Worm (Caenorhabditis elegans) whole organism, young adult: ENCODE data around the gene R01H2.4.
A peak's percentile ranks its signal among the peaks of the same experiment; 100 is the strongest.

Source experiments
- B0336.3 ChIP-seq: fragments of 200-800 bp; sonication (Bioruptor generic); IDR thresholded peaks from 2 replicates; pipeline ENCODE4 v1.3.6; 2022; ENCODE audit warnings: missing genetic modification characterization, missing compliant biosample characterization
- C17E4.6 ChIP-seq: fragments of 200-800 bp; sonication (Bioruptor generic); IDR thresholded peaks from 2 replicates; pipeline ENCODE4 v1.3.6; 2022; ENCODE audit warnings: missing genetic modification reagents, missing genetic modification characterization, missing compliant biosample characterization
- D2030.7 ChIP-seq: fragments of 200-800 bp; sonication (Bioruptor generic); IDR thresholded peaks from 2 replicates; pipeline ENCODE4 v1.3.6; 2022; ENCODE audit warnings: missing genetic modification reagents, missing genetic modification characterization, missing compliant biosample characterization
- F10E7.11 ChIP-seq: sonication (generic microtip); optimal IDR thresholded peaks from 2 replicates; lab custom pipeline; 2017; ENCODE audit warnings: mild to moderate bottlenecking, missing genetic modification characterization, moderate library complexity, missing compliant biosample characterization
- F39B2.1 ChIP-seq: fragments of 200-800 bp; sonication (Bioruptor generic); IDR thresholded peaks from 2 replicates; pipeline ENCODE4 v1.3.6; 2022; ENCODE audit warnings: missing genetic modification reagents, missing genetic modification characterization, missing compliant biosample characterization
- F52B5.7 ChIP-seq: sonication (generic microtip); optimal IDR thresholded peaks from 2 replicates; lab custom pipeline; 2016; ENCODE audit warnings: mild to moderate bottlenecking, missing genetic modification characterization, missing compliant biosample characterization
- F55B11.4 ChIP-seq: sonication (generic microtip); optimal IDR thresholded peaks from 2 replicates; lab custom pipeline; 2016; ENCODE audit warnings: missing compliant biosample characterization, missing genetic modification characterization, borderline replicate concordance; ENCODE audit not compliant: insufficient read depth
- Y53F4B.3 ChIP-seq: fragments of 200-800 bp; sonication (Bioruptor generic); IDR thresholded peaks from 2 replicates; pipeline ENCODE4 v1.3.6; 2022; ENCODE audit warnings: missing genetic modification reagents, missing genetic modification characterization, missing compliant biosample characterization
- Y53G8AR.9 ChIP-seq: fragments of 200-800 bp; sonication (Bioruptor generic); conservative IDR thresholded peaks from 2 replicates; pipeline ENCODE4 v1.3.6; 2022; ENCODE audit warnings: missing genetic modification reagents, missing genetic modification characterization, missing compliant biosample characterization
- Y56A3A.18 ChIP-seq: fragments of 200-800 bp; sonication (Bioruptor generic); IDR thresholded peaks from 2 replicates; pipeline ENCODE4 v1.3.6; 2022; ENCODE audit warnings: missing genetic modification reagents, missing genetic modification characterization, missing compliant biosample characterization
- Y79H2A.3 ChIP-seq: fragments of 200-800 bp; sonication (Bioruptor generic); conservative IDR thresholded peaks from 2 replicates; pipeline ENCODE4 v1.3.6; 2022; ENCODE audit warnings: missing genetic modification reagents, missing genetic modification characterization, missing compliant biosample characterization
- ZK185.1 ChIP-seq: sonication (generic microtip); optimal IDR thresholded peaks from 2 replicates; lab custom pipeline; 2016; ENCODE audit warnings: mild to moderate bottlenecking, missing genetic modification characterization, missing compliant biosample characterization; ENCODE audit not compliant: poor library complexity, severe bottlenecking
- akir-1 ChIP-seq: fragments of 200-800 bp; sonication (Bioruptor generic); optimal IDR thresholded peaks from 2 replicates; lab custom pipeline; 2018; ENCODE audit warnings: mild to moderate bottlenecking, missing genetic modification characterization, moderate library complexity, missing compliant biosample characterization
- ama-1 ChIP-seq, 3 experiments: fragments of 150-350 bp in 1 of 3; sonication (generic microtip) in 2 of 3; optimal IDR thresholded peaks; 2 replicates each; lab custom pipeline; 2014 to 2018; ENCODE audit warnings: missing biosample characterization in 2 of 3, missing genetic modification characterization in 2 of 3, missing genetic modification reagents in 2 of 3
- aptf-3 ChIP-seq: fragments of 200-800 bp; sonication (Bioruptor generic); IDR thresholded peaks from 2 replicates; pipeline ENCODE4 v1.3.6; 2022; ENCODE audit warnings: missing genetic modification characterization, missing compliant biosample characterization
- atf-7 ChIP-seq: sonication (generic microtip); optimal IDR thresholded peaks from 2 replicates; lab custom pipeline; 2017; ENCODE audit warnings: mild to moderate bottlenecking, missing genetic modification characterization, missing compliant biosample characterization
- attf-5 ChIP-seq: fragments of 200-800 bp; sonication (Bioruptor generic); optimal IDR thresholded peaks from 2 replicates; lab custom pipeline; 2018; ENCODE audit warnings: mild to moderate bottlenecking, missing genetic modification characterization, missing compliant biosample characterization
- bed-2 ChIP-seq: fragments of 200-800 bp; sonication (Bioruptor generic); IDR thresholded peaks from 2 replicates; pipeline ENCODE4 v1.3.6; 2022; ENCODE audit warnings: missing genetic modification reagents, missing genetic modification characterization, missing compliant biosample characterization
- ceh-100 ChIP-seq: fragments of 200-800 bp; sonication (Bioruptor generic); IDR thresholded peaks from 2 replicates; pipeline ENCODE4 v1.3.6; 2022; ENCODE audit warnings: missing genetic modification reagents, missing genetic modification characterization, missing compliant biosample characterization
- chd-7 ChIP-seq: sonication (generic microtip); optimal IDR thresholded peaks from 2 replicates; lab custom pipeline; 2016; ENCODE audit warnings: mild to moderate bottlenecking, missing genetic modification characterization, moderate library complexity, missing compliant biosample characterization
- dox-1 ChIP-seq: fragments of 200-800 bp; sonication (Bioruptor generic); IDR thresholded peaks from 2 replicates; pipeline ENCODE4 v1.3.6; 2022; ENCODE audit warnings: missing genetic modification reagents, missing genetic modification characterization, missing compliant biosample characterization
- gei-17 ChIP-seq: fragments of 200-800 bp; sonication (Bioruptor generic); optimal IDR thresholded peaks from 2 replicates; lab custom pipeline; 2018; ENCODE audit warnings: mild to moderate bottlenecking, missing genetic modification characterization, missing compliant biosample characterization
- hlh-26 ChIP-seq: fragments of 200-800 bp; sonication (Bioruptor generic); conservative IDR thresholded peaks from 2 replicates; pipeline ENCODE4 v1.3.6; 2022; ENCODE audit warnings: missing genetic modification reagents, missing genetic modification characterization, missing compliant biosample characterization
- hmg-1.2 ChIP-seq: fragments of 200-800 bp; sonication (Bioruptor generic); IDR thresholded peaks from 2 replicates; pipeline ENCODE4 v1.3.6; 2022; ENCODE audit warnings: missing genetic modification reagents, missing genetic modification characterization, missing compliant biosample characterization
- hmg-20 ChIP-seq: fragments of 200-800 bp; sonication (Bioruptor generic); IDR thresholded peaks from 2 replicates; pipeline ENCODE4 v1.3.6; 2022; ENCODE audit warnings: missing genetic modification reagents, missing genetic modification characterization, missing compliant biosample characterization
- hrde-1 ChIP-seq: sonication (generic microtip); optimal IDR thresholded peaks from 2 replicates; lab custom pipeline; 2016; ENCODE audit warnings: missing genetic modification characterization, mild to moderate bottlenecking, missing compliant biosample characterization, moderate library complexity, missing genotype, missing genetic modification reagents, borderline replicate concordance
- hsf-1 ChIP-seq: fragments of 200-800 bp; sonication (Bioruptor generic); IDR thresholded peaks from 2 replicates; pipeline ENCODE4 v1.3.6; 2022; ENCODE audit warnings: missing genetic modification reagents, missing genetic modification characterization, missing compliant biosample characterization
- lin-40 ChIP-seq: sonication (generic microtip); optimal IDR thresholded peaks from 2 replicates; lab custom pipeline; 2016; ENCODE audit warnings: missing genetic modification characterization, mild to moderate bottlenecking, missing compliant biosample characterization, missing genotype, missing genetic modification reagents
- lsl-1 ChIP-seq: fragments of 200-800 bp; sonication (Bioruptor generic); optimal IDR thresholded peaks from 2 replicates; lab custom pipeline; 2018; ENCODE audit warnings: mild to moderate bottlenecking, missing genetic modification characterization, moderate library complexity, missing compliant biosample characterization
- lsy-27 ChIP-seq: sonication (generic microtip); optimal IDR thresholded peaks from 2 replicates; lab custom pipeline; 2017; ENCODE audit warnings: missing genetic modification characterization, mild to moderate bottlenecking, missing compliant biosample characterization, antibody characterized with exemption, missing genotype, borderline replicate concordance; ENCODE audit not compliant: insufficient read depth
- madf-10 ChIP-seq: sonication (generic microtip); optimal IDR thresholded peaks from 2 replicates; lab custom pipeline; 2016; ENCODE audit warnings: mild to moderate bottlenecking, missing genetic modification characterization, missing compliant biosample characterization
- madf-3 ChIP-seq: fragments of 200-800 bp; sonication (Bioruptor generic); IDR thresholded peaks from 2 replicates; pipeline ENCODE4 v1.3.6; 2022; ENCODE audit warnings: missing genetic modification reagents, missing genetic modification characterization, missing compliant biosample characterization
- madf-8 ChIP-seq: fragments of 200-800 bp; sonication (Bioruptor generic); conservative IDR thresholded peaks from 2 replicates; pipeline ENCODE4 v1.3.6; 2022; ENCODE audit warnings: missing genetic modification reagents, missing genetic modification characterization, missing compliant biosample characterization
- mxl-1 ChIP-seq: sonication (generic microtip); optimal IDR thresholded peaks from 2 replicates; lab custom pipeline; 2016; ENCODE audit warnings: missing genetic modification characterization, missing compliant biosample characterization
- nfyb-1 ChIP-seq: fragments of 200-800 bp; sonication (Bioruptor generic); IDR thresholded peaks from 2 replicates; pipeline ENCODE4 v1.3.6; 2022; ENCODE audit warnings: missing genetic modification reagents, missing genetic modification characterization, missing compliant biosample characterization
- pbrm-1 ChIP-seq: fragments of 200-800 bp; sonication (Bioruptor generic); IDR thresholded peaks from 2 replicates; pipeline ENCODE4 v1.3.6; 2022; ENCODE audit warnings: missing genetic modification reagents, missing genetic modification characterization, missing compliant biosample characterization
- rpc-1 ChIP-seq, 2 experiments: fragments of 150-350 bp in 1 of 2; sonication (generic microtip) in 1 of 2; optimal IDR thresholded peaks; 2 replicates each; lab custom pipeline; 2014 to 2018; ENCODE audit warnings: missing biosample characterization in 1 of 2, missing genetic modification characterization in 1 of 2, missing genetic modification reagents in 1 of 2, missing genotype in 1 of 2
- tbp1 ChIP-seq: fragments of 200-800 bp; sonication (Bioruptor generic); optimal IDR thresholded peaks from 2 replicates; lab custom pipeline; 2018; ENCODE audit warnings: mild to moderate bottlenecking, missing genetic modification characterization, missing compliant biosample characterization
- tlf-1 ChIP-seq: fragments of 200-800 bp; sonication (Bioruptor generic); optimal IDR thresholded peaks from 2 replicates; lab custom pipeline; 2018; ENCODE audit warnings: mild to moderate bottlenecking, missing genetic modification characterization, missing compliant biosample characterization
- zfh-2 ChIP-seq: fragments of 200-800 bp; sonication (Bioruptor generic); conservative IDR thresholded peaks from 2 replicates; pipeline ENCODE4 v1.3.6; 2022; ENCODE audit warnings: missing genetic modification reagents, missing genetic modification characterization, missing compliant biosample characterization
- zim-3 ChIP-seq: sonication (generic microtip); optimal IDR thresholded peaks from 2 replicates; lab custom pipeline; 2017; ENCODE audit warnings: mild to moderate bottlenecking, missing genetic modification characterization, moderate library complexity, missing compliant biosample characterization
- ztf-3 ChIP-seq: fragments of 200-800 bp; sonication (Bioruptor generic); optimal IDR thresholded peaks from 2 replicates; lab custom pipeline; 2018; ENCODE audit warnings: mild to moderate bottlenecking, missing genetic modification characterization, missing compliant biosample characterization
- ztf-6 ChIP-seq: fragments of 200-800 bp; sonication (Bioruptor generic); IDR thresholded peaks from 2 replicates; pipeline ENCODE4 v1.3.6; 2022; ENCODE audit warnings: missing genetic modification reagents, missing genetic modification characterization, missing compliant biosample characterization

The R01H2.4 gene

DNA sequence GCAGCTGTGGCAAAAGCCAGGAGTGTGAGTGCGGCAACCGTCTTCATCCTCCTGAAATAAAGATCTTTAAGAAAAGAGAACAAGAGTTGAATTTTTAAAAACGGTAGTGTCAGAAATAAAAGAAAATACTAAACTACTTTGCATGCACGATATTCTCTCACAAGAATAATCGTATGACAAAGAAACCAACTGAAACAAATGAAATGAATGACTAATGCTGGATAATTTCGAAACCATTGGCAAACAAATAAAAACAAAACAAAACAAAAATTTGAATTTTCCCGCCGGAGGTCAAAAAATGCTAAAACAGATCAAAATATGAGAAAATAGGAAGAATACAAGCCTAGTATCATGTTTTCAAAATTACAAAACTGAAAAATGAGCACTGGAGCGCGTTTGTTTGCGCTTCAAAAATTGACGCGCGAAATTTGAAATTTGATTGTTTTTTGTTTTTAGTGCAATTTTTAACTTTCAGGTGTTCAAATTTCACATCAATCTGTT lies 39.9 kb upstream of the R01H2.4 start, which contains the start of gene cpg-2 (continued):
- TF ChIP-seq lin-40 (tag; lab: Kevin White, UChicago) (no peak), hrde-1 (peak; percentile 50), tlf-1 (peak; percentile 90), pbrm-1 (GFP tag; lab: Robert Waterston, UW) (peak; percentile 27; the same call in 1 of the 2 replicates), akir-1 (no peak), ama-1 (optimal IDR thresholded peaks at IDR 0.05; lab: Kevin White, UChicago) (no peak), ama-1 (GFP tag; optimal IDR thresholded peaks at IDR 0.05; lab: Kevin White, UChicago) (peak in 1 of 2 experiments; percentile 7), tbp1 (GFP tag; lab: Kevin White, UChicago) (peak; percentile 64), ceh-100 (GFP tag; lab: Robert Waterston, UW) (no peak), madf-8 (GFP tag; lab: Robert Waterston, UW) (peak; percentile 99), Y53F4B.3 (no peak), lsl-1 (GFP tag; lab: Kevin White, UChicago) (peak; percentile 88)

DNA sequence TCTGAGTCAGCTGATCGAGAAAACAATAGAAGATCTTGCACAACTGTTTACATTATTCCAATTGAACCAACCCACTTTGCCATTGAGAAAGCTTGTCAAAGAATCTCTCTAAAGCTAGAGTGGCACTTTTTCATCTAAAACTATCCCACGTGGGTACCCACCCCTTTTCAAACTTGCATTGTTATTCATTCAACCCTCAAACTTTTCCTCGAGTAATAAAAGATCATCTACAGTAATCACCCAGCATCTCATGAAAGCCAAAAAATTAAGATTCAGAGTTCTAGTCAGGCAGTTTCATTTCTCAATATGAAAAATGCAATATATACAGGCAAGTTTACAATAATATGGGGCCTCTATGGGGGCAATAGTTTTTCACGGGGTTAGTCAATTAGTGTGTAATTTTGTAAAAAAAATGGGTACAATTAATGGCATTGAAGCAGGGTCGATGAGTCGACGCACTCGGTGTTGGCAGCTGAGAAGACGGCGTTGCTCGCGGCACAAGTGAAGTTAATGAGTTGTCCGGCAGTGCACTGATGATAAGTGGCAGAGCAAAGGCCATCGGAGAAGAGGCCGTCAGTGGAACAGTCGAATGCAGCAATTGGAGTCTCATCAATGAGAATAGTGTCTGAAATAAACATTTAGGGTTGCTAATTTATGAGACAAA lies 37.9 kb upstream of the R01H2.4 start:
- TF ChIP-seq F55B11.4 (tag; lab: Kevin White, UChicago) (no peak), madf-3 (GFP tag; lab: Robert Waterston, UW) (peak; percentile 85), hrde-1 (peak; percentile 96), akir-1 (no peak), Y79H2A.3 (GFP tag; lab: Robert Waterston, UW) (peak; percentile 95), dox-1 (GFP tag; lab: Robert Waterston, UW) (peak; percentile 73), hsf-1 (peak; percentile 84), mxl-1 (tag; lab: Kevin White, UChicago) (no peak), atf-7 (tag; lab: Kevin White, UChicago) (peak; percentile 24), hmg-20 (GFP tag; lab: Robert Waterston, UW) (0 out of 2 replicates have a peak, but pooled peaks have one; percentile 34), gei-17 (no peak), ama-1 (optimal IDR thresholded peaks at IDR 0.05; lab: Kevin White, UChicago) (no peak), ama-1 (GFP tag; optimal IDR thresholded peaks at IDR 0.05; lab: Kevin White, UChicago) (peak in 1 of 2 experiments; percentile 88), F10E7.11 (tag; lab: Kevin White, UChicago) (peak; percentile 70), lsy-27 (tag; lab: Kevin White, UChicago) (no peak), aptf-3 (0 out of 2 replicates have a peak, but pooled peaks have one; percentile 22), rpc-1 (optimal IDR thresholded peaks at IDR 0.05; lab: Kevin White, UChicago) (no peak), rpc-1 (tag; optimal IDR thresholded peaks at IDR 0.05; lab: Kevin White, UChicago) (peak; percentile 6), tbp1 (GFP tag; lab: Kevin White, UChicago) (peak; percentile 35), C17E4.6 (GFP tag; lab: Robert Waterston, UW) (0 out of 2 replicates have a peak, but pooled peaks have one; percentile 11), D2030.7 (GFP tag; lab: Robert Waterston, UW) (peak; percentile 86), hmg-1.2 (peak; percentile 49; the same call in 1 of the 2 replicates), attf-5 (peak; percentile 22), bed-2 (GFP tag; lab: Robert Waterston, UW) (no peak), F39B2.1 (GFP tag; lab: Robert Waterston, UW) (peak; percentile 70; the same call in 1 of the 2 replicates), F52B5.7 (tag; lab: Kevin White, UChicago) (peak; percentile 72), zim-3 (tag; lab: Kevin White, UChicago) (no peak), ztf-6 (GFP tag; lab: Robert Waterston, UW) (no peak), Y53G8AR.9 (GFP tag; lab: Robert Waterston, UW) (peak; percentile 83), ztf-3 (GFP tag; lab: Kevin White, UChicago) (no peak), B0336.3 (peak; percentile 97), hlh-26 (GFP tag; lab: Robert Waterston, UW) (no peak), madf-10 (tag; lab: Kevin White, UChicago) (no peak), chd-7 (tag; lab: Kevin White, UChicago) (peak; percentile 16), ZK185.1 (no peak), zfh-2 (no peak), nfyb-1 (GFP tag; lab: Robert Waterston, UW) (no peak; the same call in 1 of the 2 replicates), Y56A3A.18 (GFP tag; lab: Robert Waterston, UW) (peak; percentile 75)
